Worm (Caenorhabditis elegans): ENCODE data around the gene F17E9.5.

DNA sequence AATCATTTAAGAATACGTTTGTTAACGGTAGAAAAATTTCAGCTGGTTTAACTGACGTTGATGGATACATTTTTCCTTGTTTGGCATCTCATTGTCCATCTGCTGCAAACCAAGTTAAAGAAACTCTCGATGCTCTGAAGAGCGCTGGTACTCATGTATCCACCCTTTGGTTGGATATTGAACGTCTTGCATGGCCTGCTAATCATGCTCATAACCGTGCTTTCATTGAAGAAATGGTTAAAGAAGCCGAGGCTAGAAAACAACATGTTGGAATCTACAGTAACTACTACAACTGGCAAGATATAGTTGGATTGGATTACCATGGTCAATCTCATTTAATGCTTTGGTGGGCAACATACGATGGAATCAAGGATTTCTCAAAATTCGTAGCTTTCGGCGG, 12.6 kb upstream of the F17E9.5 start:
- TF ChIP-seq ztf-4 (tag; optimal IDR thresholded peaks at IDR 0.05) (no peak), tbx-2 (tag; optimal IDR thresholded peaks at IDR 0.05) (no peak), snpc-4 (tag; optimal IDR thresholded peaks at IDR 0.05) (no peak), lsy-2 (tag; optimal IDR thresholded peaks at IDR 0.05) (no peak), ces-1 (GFP tag; optimal IDR thresholded peaks at IDR 0.05) (no peak), ets-5 (GFP tag; IDR thresholded peaks at IDR 0.05) (no peak), snu-23 (GFP tag; optimal IDR thresholded peaks at IDR 0.05) (no peak), elt-3 (tag; optimal IDR thresholded peaks at IDR 0.05) (no peak), irx-1 (tag; optimal IDR thresholded peaks at IDR 0.05) (no peak), pqm-1 (tag; optimal IDR thresholded peaks at IDR 0.05) (no peak), nhr-71 (tag; optimal IDR thresholded peaks at IDR 0.05) (no peak)
